Worm (Caenorhabditis elegans): Measurements from ENCODE around the gene msrp-7.

msrp-7 gene

ce11 chrII:10829081-10829480 is 18.3 kb downstream of the msrp-7 start, which contains the start of gene VM106R.1:
Gene VM106R.1, minus strand, starts transcription at chrII:10829181.
- TF ChIP-seq lsy-2 (tag; optimal IDR thresholded peaks at IDR 0.05) (no peak), lin-32 (GFP tag; optimal IDR thresholded peaks at IDR 0.05) (no peak), ceh-39 (tag; optimal IDR thresholded peaks at IDR 0.05) (no peak), nhr-76 (tag; optimal IDR thresholded peaks at IDR 0.05) (no peak), mls-2 (tag; optimal IDR thresholded peaks at IDR 0.05) (no peak), blmp-1 (tag; optimal IDR thresholded peaks at IDR 0.05) (no peak), bed-3 (GFP tag; optimal IDR thresholded peaks at IDR 0.05) (no peak), pha-4 (tag; optimal IDR thresholded peaks at IDR 0.05) (no peak), unc-39 (tag; optimal IDR thresholded peaks at IDR 0.05) (no peak), zip-8 (tag; optimal IDR thresholded peaks at IDR 0.05) (no peak), mab-5 (tag; optimal IDR thresholded peaks at IDR 0.05) (no peak), ceh-83 (GFP tag; optimal IDR thresholded peaks at IDR 0.05) (no peak), unc-62 (GFP tag; optimal IDR thresholded peaks at IDR 0.05) (no peak), unc-120 (tag; optimal IDR thresholded peaks at IDR 0.05; ENCODE audit: poor library complexity, severe bottlenecking) (no peak), drap-1 (GFP tag; optimal IDR thresholded peaks at IDR 0.05) (no peak), mep-1 (tag; optimal IDR thresholded peaks at IDR 0.05) (no peak), cnd-1 (tag; optimal IDR thresholded peaks at IDR 0.05) (no peak)

DNA sequence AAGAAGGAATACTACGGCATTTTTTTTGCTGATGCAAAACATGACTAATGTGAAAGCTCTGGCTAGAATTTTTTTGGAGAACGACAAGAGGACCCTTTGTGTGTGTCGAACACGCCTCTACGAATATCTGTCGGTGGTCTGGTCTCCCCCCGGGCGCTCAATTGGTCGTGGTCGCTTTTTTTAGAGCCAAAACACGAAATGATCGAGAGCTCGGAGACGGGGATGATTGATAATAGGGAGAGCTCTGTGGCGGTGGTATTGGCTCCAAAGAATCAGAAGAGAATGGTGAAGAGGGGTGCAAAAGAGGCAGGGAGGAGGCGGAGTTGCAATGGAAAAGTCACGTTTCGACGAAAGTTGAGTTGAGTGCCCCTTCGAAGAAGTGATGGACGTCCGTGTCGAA is 18.8 kb downstream of the msrp-7 start:
- TF ChIP-seq lin-32 (GFP tag; optimal IDR thresholded peaks at IDR 0.05) (no peak), sptf-1 (tag; optimal IDR thresholded peaks at IDR 0.05) (no peak), ceh-39 (tag; optimal IDR thresholded peaks at IDR 0.05) (no peak), unc-120 (tag; optimal IDR thresholded peaks at IDR 0.05; ENCODE audit: poor library complexity, severe bottlenecking) (no peak), elt-1 (tag; optimal IDR thresholded peaks at IDR 0.05; ENCODE audit: borderline replicate concordance, insufficient read depth) (no peak), blmp-1 (tag; optimal IDR thresholded peaks at IDR 0.05) (no peak), lin-13 (tag; optimal IDR thresholded peaks at IDR 0.05) (no peak), pha-4 (tag; optimal IDR thresholded peaks at IDR 0.05) (no peak)

DNA sequence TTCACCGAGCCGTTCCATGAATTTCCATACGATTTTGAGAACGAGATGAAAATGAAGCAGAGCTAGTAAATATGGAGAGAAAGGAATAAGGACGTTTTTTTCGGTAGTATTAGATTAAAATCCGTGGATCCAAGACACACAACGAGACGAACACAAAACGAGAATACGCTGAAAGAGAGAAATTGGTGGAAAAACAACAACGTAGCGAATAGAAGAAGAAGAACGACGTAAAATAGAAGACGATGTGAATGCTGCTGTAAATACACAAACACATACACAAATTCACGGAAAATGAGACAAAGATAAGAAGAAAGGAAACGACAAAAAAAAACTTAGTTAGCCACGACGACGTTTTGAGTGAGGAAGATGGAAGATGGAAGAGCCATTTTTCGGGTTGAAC is 23.9 kb downstream of the msrp-7 start:
- TF ChIP-seq nhr-237 (tag; optimal IDR thresholded peaks at IDR 0.05) (no peak), sem-2 (GFP tag; optimal IDR thresholded peaks at IDR 0.05) (no peak), sptf-1 (tag; optimal IDR thresholded peaks at IDR 0.05) (no peak), flh-1 (GFP tag; optimal IDR thresholded peaks at IDR 0.05) (no peak), tbx-8 (GFP tag; optimal IDR thresholded peaks at IDR 0.05) (no peak), blmp-1 (tag; optimal IDR thresholded peaks at IDR 0.05) (no peak), lin-32 (GFP tag; optimal IDR thresholded peaks at IDR 0.05) (no peak), mls-2 (tag; optimal IDR thresholded peaks at IDR 0.05) (no peak), unc-62 (GFP tag; optimal IDR thresholded peaks at IDR 0.05) (no peak), cnd-1 (tag; optimal IDR thresholded peaks at IDR 0.05) (no peak)

DNA sequence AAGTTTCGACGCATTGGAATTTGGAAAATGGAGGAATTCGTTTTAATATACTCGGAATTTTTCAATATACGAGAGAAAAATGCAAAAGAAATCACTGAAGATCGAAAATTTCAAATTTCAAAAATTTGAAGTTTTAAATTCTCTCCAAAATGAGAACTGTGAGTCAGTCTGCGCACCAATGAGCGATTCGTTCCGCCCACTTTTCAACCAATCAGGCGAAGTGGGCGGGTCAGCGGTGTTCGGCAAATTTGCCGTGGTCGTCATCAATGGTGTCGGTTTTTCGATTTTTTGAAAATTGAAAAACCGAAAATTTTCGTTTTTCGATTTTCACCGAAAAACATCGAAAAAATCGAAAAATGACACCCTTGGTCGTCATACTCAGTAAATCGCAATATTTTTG is 27.8 kb downstream of the msrp-7 start:
- no peak for TF ChIP-seq blmp-1 (tag; optimal IDR thresholded peaks at IDR 0.05)
- TF ChIP-seq nhr-12 (tag; optimal IDR thresholded peaks at IDR 0.05), result no peak
- TF ChIP-seq elt-1 (tag; optimal IDR thresholded peaks at IDR 0.05; ENCODE audit: borderline replicate concordance, insufficient read depth), result no peak
- TF ChIP-seq mab-5 (tag; optimal IDR thresholded peaks at IDR 0.05), result no peak
- no peak for TF ChIP-seq nhr-28 (tag; optimal IDR thresholded peaks at IDR 0.05)
- no peak for TF ChIP-seq hlh-1 (tag; optimal IDR thresholded peaks at IDR 0.05)
- no peak for TF ChIP-seq ces-1 (GFP tag; optimal IDR thresholded peaks at IDR 0.05)
- no peak for TF ChIP-seq lin-13 (tag; optimal IDR thresholded peaks at IDR 0.05)
- TF ChIP-seq M03D4.4 (tag; optimal IDR thresholded peaks at IDR 0.05), result no peak
- no peak for TF ChIP-seq lin-32 (GFP tag; optimal IDR thresholded peaks at IDR 0.05)
- TF ChIP-seq bed-3 (GFP tag; optimal IDR thresholded peaks at IDR 0.05), result no peak
- no peak for TF ChIP-seq sptf-1 (tag; optimal IDR thresholded peaks at IDR 0.05)
- no peak for TF ChIP-seq lsy-2 (tag; optimal IDR thresholded peaks at IDR 0.05)
- TF ChIP-seq ztf-11 (tag; optimal IDR thresholded peaks at IDR 0.05), result no peak

ce11 chrII:10840067-10840466 is 29.3 kb downstream of the msrp-7 start:
- TF ChIP-seq ham-2 (GFP tag; optimal IDR thresholded peaks at IDR 0.05) (peak; percentile 91), nhr-12 (tag; optimal IDR thresholded peaks at IDR 0.05) (no peak), sem-2 (GFP tag; optimal IDR thresholded peaks at IDR 0.05) (peak; percentile 94), elt-3 (tag; optimal IDR thresholded peaks at IDR 0.05) (no peak), hlh-1 (tag; optimal IDR thresholded peaks at IDR 0.05) (peak; percentile 23), zip-8 (tag; optimal IDR thresholded peaks at IDR 0.05) (no peak), mep-1 (tag; optimal IDR thresholded peaks at IDR 0.05) (peak; percentile 23), flh-1 (GFP tag; optimal IDR thresholded peaks at IDR 0.05) (peak; percentile 83), drap-1 (GFP tag; optimal IDR thresholded peaks at IDR 0.05) (peak; percentile 94), blmp-1 (tag; optimal IDR thresholded peaks at IDR 0.05) (no peak), ceh-43 (GFP tag; optimal IDR thresholded peaks at IDR 0.05) (peak; percentile 92), mab-5 (tag; optimal IDR thresholded peaks at IDR 0.05) (no peak), bed-3 (GFP tag; optimal IDR thresholded peaks at IDR 0.05) (peak; percentile 82), unc-39 (tag; optimal IDR thresholded peaks at IDR 0.05) (peak; percentile 43), lin-32 (GFP tag; optimal IDR thresholded peaks at IDR 0.05) (peak; percentile 90), unc-120 (tag; optimal IDR thresholded peaks at IDR 0.05; ENCODE audit: poor library complexity, severe bottlenecking) (peak; percentile 84), nhr-237 (tag; optimal IDR thresholded peaks at IDR 0.05) (no peak), tbx-8 (GFP tag; optimal IDR thresholded peaks at IDR 0.05) (peak; percentile 97), sptf-1 (tag; optimal IDR thresholded peaks at IDR 0.05) (peak; percentile 96), ztf-11 (tag; optimal IDR thresholded peaks at IDR 0.05) (peak; percentile 49), cnd-1 (tag; optimal IDR thresholded peaks at IDR 0.05) (peak; percentile 97), lsy-2 (tag; optimal IDR thresholded peaks at IDR 0.05) (peak; percentile 59), nhr-2 (tag; optimal IDR thresholded peaks at IDR 0.05) (no peak), ceh-39 (tag; optimal IDR thresholded peaks at IDR 0.05) (peak; percentile 33), ces-1 (GFP tag; optimal IDR thresholded peaks at IDR 0.05) (no peak), elt-1 (tag; optimal IDR thresholded peaks at IDR 0.05; ENCODE audit: borderline replicate concordance, insufficient read depth) (no peak), unc-62 (GFP tag; optimal IDR thresholded peaks at IDR 0.05) (peak; percentile 12), nhr-76 (tag; optimal IDR thresholded peaks at IDR 0.05) (no peak), nhr-28 (tag; optimal IDR thresholded peaks at IDR 0.05) (peak; percentile 63), ceh-83 (GFP tag; optimal IDR thresholded peaks at IDR 0.05) (peak; percentile 99), pha-4 (tag; optimal IDR thresholded peaks at IDR 0.05) (peak; percentile 83), snpc-4 (tag; optimal IDR thresholded peaks at IDR 0.05) (no peak), lin-13 (tag; optimal IDR thresholded peaks at IDR 0.05) (peak; percentile 74), mls-2 (tag; optimal IDR thresholded peaks at IDR 0.05) (peak; percentile 98), M03D4.4 (tag; optimal IDR thresholded peaks at IDR 0.05) (peak; percentile 95)

Data from whole organism, mixed stage, embryonic.